Worm (Caenorhabditis elegans): Measurements from ENCODE around the gene srv-10.
A peak's percentile ranks its signal among the peaks of the same experiment; 100 is the strongest.

DNA sequence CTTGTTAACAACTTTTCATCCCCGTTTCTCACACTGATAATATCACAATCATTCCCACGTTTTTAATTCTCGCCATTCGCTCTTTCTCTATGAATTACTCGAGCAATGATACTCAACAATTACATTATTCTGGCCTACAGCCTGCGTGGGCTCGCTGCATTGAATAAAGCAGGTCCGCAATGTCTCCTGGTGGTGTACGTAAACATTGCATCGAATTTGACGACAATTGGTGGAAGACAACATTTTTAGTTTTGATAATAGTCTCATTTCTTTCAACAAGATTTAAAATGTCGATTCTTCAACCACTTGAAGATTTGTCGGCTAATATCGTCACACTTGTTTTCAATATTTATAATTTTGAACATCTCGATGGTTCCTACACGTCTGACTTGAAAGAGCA, 35.6 kb downstream of the srv-10 start, which contains the start of gene bath-39:
- TF ChIP-seq nhr-77 (tag; optimal IDR thresholded peaks at IDR 0.05) (no peak), tbx-2 (tag; optimal IDR thresholded peaks at IDR 0.05) (no peak), snpc-4 (tag; optimal IDR thresholded peaks at IDR 0.05) (no peak), mab-9 (GFP tag; IDR thresholded peaks at IDR 0.05) (no peak), ceh-88 (GFP tag; IDR thresholded peaks at IDR 0.05) (no peak), lin-13 (GFP tag; optimal IDR thresholded peaks at IDR 0.05) (no peak), fkh-10 (GFP tag; optimal IDR thresholded peaks at IDR 0.05) (no peak), nhr-28 (tag; optimal IDR thresholded peaks at IDR 0.05) (no peak), zag-1 (tag; optimal IDR thresholded peaks at IDR 0.05) (no peak), C16A3.4 (tag; optimal IDR thresholded peaks at IDR 0.05) (no peak), dpl-1 (GFP tag; optimal IDR thresholded peaks at IDR 0.05) (peak in 2 of 3 experiments; percentile 19 to 48), skn-1 (tag; optimal IDR thresholded peaks at IDR 0.05) (no peak), elt-3 (tag; optimal IDR thresholded peaks at IDR 0.05) (no peak), ztf-4 (tag; optimal IDR thresholded peaks at IDR 0.05) (no peak)

Data from whole organism, L1 larva.